Comparison of ENCODE assay signal across 1 fruit fly cellular context in genomic region chrX:17826807-17827703, dm6.
TF ChIP-seq lines count a peak whose summit lies in the region.

Gene Socs16D (minus strand): TSS chrX:17827564.

TF ChIP-seq in whole organism, embryonic, 481 proteins besides CTCF, POLR2A, EP300 and RAD21 (continued from another document):
- TF ChIP-seq CG14710 (tag; optimal IDR thresholded peaks at IDR 0.05; lab: Kevin White, UChicago) (peak; percentile 70), CG1603 (tag; optimal IDR thresholded peaks at IDR 0.05; lab: Kevin White, UChicago) (peak; percentile 85), Xrp1 (GFP tag; IDR thresholded peaks at IDR 0.05; lab: Robert Waterston, UW) (no peak), CG6683 (GFP tag; optimal IDR thresholded peaks at IDR 0.05; lab: Kevin White, UChicago) (no peak), MBD-R2 (GFP tag; IDR thresholded peaks at IDR 0.05; lab: Robert Waterston, UW) (peak; percentile 51), Camta (GFP tag; optimal IDR thresholded peaks at IDR 0.05; lab: Kevin White, UChicago) (peak; percentile 43), CG10959 (GFP tag; IDR thresholded peaks at IDR 0.05; lab: Robert Waterston, UW) (no peak), dimm (GFP tag; IDR thresholded peaks at IDR 0.05; lab: Robert Waterston, UW) (no peak), CG2199 (GFP tag; IDR thresholded peaks at IDR 0.05; lab: Robert Waterston, UW) (0 out of 3 replicates have a peak, but pooled peaks have one; percentile 29), al (GFP tag; IDR thresholded peaks at IDR 0.05; lab: Robert Waterston, UW) (no peak), Deaf1 (tag; optimal IDR thresholded peaks at IDR 0.05; lab: Kevin White, UChicago) (peak; percentile 86), Asciz (GFP tag; optimal IDR thresholded peaks at IDR 0.05; lab: Kevin White, UChicago) (no peak), NC2α (GFP tag; optimal IDR thresholded peaks at IDR 0.05; lab: Kevin White, UChicago) (no peak), Neu2 (GFP tag; optimal IDR thresholded peaks at IDR 0.05; lab: Kevin White, UChicago; ENCODE audit: borderline replicate concordance) (no peak), CG2120 (GFP tag; optimal IDR thresholded peaks at IDR 0.05; lab: Kevin White, UChicago) (peak; percentile 52), CG11085 (GFP tag; IDR thresholded peaks at IDR 0.05; lab: Robert Waterston, UW) (no peak), CG6791 (GFP tag; IDR thresholded peaks at IDR 0.05; lab: Robert Waterston, UW; ENCODE audit: partially characterized antibody) (peak; percentile 98), CG34224 (GFP tag; IDR thresholded peaks at IDR 0.05; lab: Robert Waterston, UW; ENCODE audit: partially characterized antibody) (peak; percentile 96), hkb (optimal IDR thresholded peaks at IDR 0.05; lab: Kevin White, UChicago) (no peak), hkb (GFP tag; IDR thresholded peaks at IDR 0.05; lab: Robert Waterston, UW) (peak; percentile 17; the same call in 1 of the 2 replicates), Poxn (GFP tag; IDR thresholded peaks at IDR 0.05; lab: Robert Waterston, UW) (no peak), dysf (GFP tag; IDR thresholded peaks at IDR 0.05; lab: Robert Waterston, UW) (no peak), Atf6 (GFP tag; IDR thresholded peaks at IDR 0.05; lab: Robert Waterston, UW) (no peak), usp (GFP tag; optimal IDR thresholded peaks at IDR 0.05; lab: Kevin White, UChicago) (no peak), aop (GFP tag; IDR thresholded peaks at IDR 0.05; lab: Robert Waterston, UW) (no peak), CkIIα-i1 (GFP tag; IDR thresholded peaks at IDR 0.05; lab: Robert Waterston, UW) (no peak), MESR4 (GFP tag; optimal IDR thresholded peaks at IDR 0.05; lab: Kevin White, UChicago) (peak; percentile 92)
